Fruit fly (Drosophila melanogaster) whole organism, embryonic: Measurements from ENCODE around the gene CG8173.

Experiments
- Adf1 ChIP-seq: fragments of 200-800 bp; sonication (Bioruptor generic); IDR thresholded peaks from 2 replicates; pipeline ENCODE4 v1.3.6; 2022; ENCODE audit warnings: missing biosample characterization, missing genetic modification characterization
- Bgb ChIP-seq: fragments of 200-800 bp; sonication (Bioruptor generic); IDR thresholded peaks from 2 replicates; pipeline ENCODE4 v1.3.6; 2022; ENCODE audit warnings: missing biosample characterization, missing genetic modification characterization; ENCODE audit not compliant: partially characterized antibody
- CG10565 ChIP-seq: fragments of 200-800 bp; sonication (Bioruptor generic); optimal IDR thresholded peaks from 3 replicates; lab custom pipeline; 2016; ENCODE audit warnings: missing biosample characterization, mild to moderate bottlenecking, missing genetic modification characterization
- CG11085 ChIP-seq: fragments of 200-800 bp; sonication (Bioruptor generic); IDR thresholded peaks from 2 replicates; pipeline ENCODE4 v1.3.6; 2022; ENCODE audit warnings: missing biosample characterization, missing genetic modification characterization
- CG11560 ChIP-seq: fragments of 200-800 bp; sonication (Bioruptor generic); IDR thresholded peaks from 3 replicates; pipeline ENCODE4 v1.3.6; 2022; ENCODE audit warnings: missing biosample characterization, missing genetic modification characterization
- CG12391 ChIP-seq: fragments of 200-800 bp; sonication (Bioruptor generic); optimal IDR thresholded peaks from 3 replicates; lab custom pipeline; 2018; ENCODE audit warnings: missing biosample characterization, mild to moderate bottlenecking, missing genetic modification characterization, moderate library complexity
- CG14860 ChIP-seq: fragments of 200-800 bp; sonication (Bioruptor generic); IDR thresholded peaks from 3 replicates; pipeline ENCODE4 v1.3.6; 2022; ENCODE audit warnings: missing biosample characterization, missing genetic modification characterization; ENCODE audit not compliant: partially characterized antibody
- CG15269 ChIP-seq: fragments of 200-800 bp; sonication (Bioruptor generic); optimal IDR thresholded peaks from 2 replicates; lab custom pipeline; 2018; ENCODE audit warnings: missing biosample characterization, mild to moderate bottlenecking, missing genetic modification characterization, moderate library complexity
- CG31388 ChIP-seq: fragments of 200-800 bp; sonication (Bioruptor generic); optimal IDR thresholded peaks from 2 replicates; lab custom pipeline; 2016; ENCODE audit warnings: missing biosample characterization, missing genetic modification characterization
- CG34422 ChIP-seq: fragments of 200-800 bp; sonication (Bioruptor generic); IDR thresholded peaks from 3 replicates; pipeline ENCODE4 v1.3.6; 2022; ENCODE audit warnings: missing biosample characterization, missing genetic modification characterization
- CG3838 ChIP-seq: fragments of 200-800 bp; sonication (Bioruptor generic); optimal IDR thresholded peaks from 3 replicates; lab custom pipeline; 2016; ENCODE audit warnings: missing biosample characterization, missing genetic modification characterization
- CG4328 ChIP-seq: fragments of 200-800 bp; sonication (Bioruptor generic); optimal IDR thresholded peaks from 3 replicates; lab custom pipeline; 2017; ENCODE audit warnings: missing biosample characterization, missing genetic modification reagents, missing genetic modification characterization
- CG43689 ChIP-seq: fragments of 200-800 bp; sonication (Bioruptor generic); IDR thresholded peaks from 2 replicates; pipeline ENCODE4 v1.3.6; 2022; ENCODE audit warnings: missing biosample characterization, missing genetic modification characterization
- CG4707 ChIP-seq: fragments of 200-800 bp; sonication (Bioruptor generic); optimal IDR thresholded peaks from 2 replicates; lab custom pipeline; 2018; ENCODE audit warnings: missing biosample characterization, mild to moderate bottlenecking, missing genetic modification characterization, moderate library complexity
- CG4730 ChIP-seq: fragments of 200-800 bp; sonication (Bioruptor generic); IDR thresholded peaks from 2 replicates; pipeline ENCODE4 v1.3.6; 2022; ENCODE audit warnings: missing biosample characterization, missing genetic modification characterization
- CG6683 ChIP-seq: fragments of 200-800 bp; sonication (Bioruptor generic); optimal IDR thresholded peaks from 2 replicates; lab custom pipeline; 2017; ENCODE audit warnings: missing biosample characterization, mild to moderate bottlenecking, missing genetic modification characterization, missing genetic modification reagents
- CG7839 ChIP-seq: fragments of 200-800 bp; sonication (Bioruptor generic); optimal IDR thresholded peaks from 3 replicates; lab custom pipeline; 2018; ENCODE audit warnings: missing biosample characterization, mild to moderate bottlenecking, missing genetic modification characterization, moderate library complexity
- CG7928 ChIP-seq: fragments of 200-800 bp; sonication (Bioruptor generic); optimal IDR thresholded peaks from 2 replicates; lab custom pipeline; 2017; ENCODE audit warnings: missing biosample characterization, mild to moderate bottlenecking, missing genetic modification characterization
- CG8089 ChIP-seq: fragments of 200-800 bp; sonication (Bioruptor generic); optimal IDR thresholded peaks from 3 replicates; lab custom pipeline; 2016; ENCODE audit warnings: missing biosample characterization, missing genetic modification characterization
- Dip2 ChIP-seq: fragments of 200-800 bp; sonication (Bioruptor generic); IDR thresholded peaks from 2 replicates; pipeline ENCODE4 v1.3.6; 2022; ENCODE audit warnings: missing biosample characterization, missing genetic modification characterization
- Dref ChIP-seq: fragments of 200-800 bp; sonication (Bioruptor generic); IDR thresholded peaks from 2 replicates; pipeline ENCODE4 v1.3.6; 2022; ENCODE audit warnings: missing biosample characterization, missing genetic modification characterization
- Fer3 ChIP-seq: fragments of 200-800 bp; sonication (Bioruptor generic); optimal IDR thresholded peaks from 2 replicates; lab custom pipeline; 2018; ENCODE audit warnings: missing biosample characterization, mild to moderate bottlenecking, missing genetic modification characterization, moderate library complexity
- HLH4C ChIP-seq: fragments of 200-800 bp; sonication (Bioruptor generic); IDR thresholded peaks from 3 replicates; pipeline ENCODE4 v1.3.6; 2022; ENCODE audit warnings: missing biosample characterization, missing genetic modification characterization; ENCODE audit not compliant: partially characterized antibody
- HLH54F ChIP-seq: fragments of 200-800 bp; sonication (Bioruptor generic); optimal IDR thresholded peaks from 3 replicates; lab custom pipeline; 2016; ENCODE audit warnings: missing biosample characterization, missing genetic modification characterization
- Hr78 ChIP-seq, 2 experiments: fragments of 200-800 bp in 1 of 2; fragments of >200 bp in 1 of 2; sonication (Bioruptor generic) in 1 of 2; optimal IDR thresholded peaks; 2 replicates each; lab custom pipeline; 2017 to 2019; ENCODE audit warnings: missing biosample characterization in 2 of 2, missing genetic modification characterization in 2 of 2, mild to moderate bottlenecking in 1 of 2, moderate library complexity in 1 of 2
- Med ChIP-seq: fragments of 200-800 bp; sonication (Bioruptor generic); peaks from one replicate; lab custom pipeline; 2016; ENCODE audit warnings: missing biosample characterization, missing genetic modification characterization, mild to moderate bottlenecking, inconsistent platforms, moderate library complexity
- Meics ChIP-seq: fragments of 200-800 bp; sonication (Bioruptor generic); optimal IDR thresholded peaks from 2 replicates; lab custom pipeline; 2017; ENCODE audit warnings: missing biosample characterization, mild to moderate bottlenecking, missing genetic modification characterization
- NC2α ChIP-seq: fragments of 200-800 bp; sonication (Bioruptor generic); optimal IDR thresholded peaks from 2 replicates; lab custom pipeline; 2016; ENCODE audit warnings: missing biosample characterization, missing genetic modification characterization
- Optix ChIP-seq: fragments of 200-800 bp; sonication (Bioruptor generic); IDR thresholded peaks from 3 replicates; pipeline ENCODE4 v1.3.6; 2022; ENCODE audit warnings: missing biosample characterization, missing genetic modification characterization
- YL-1 ChIP-seq: fragments of 200-800 bp; sonication (Bioruptor generic); optimal IDR thresholded peaks from 3 replicates; lab custom pipeline; 2017; ENCODE audit warnings: missing biosample characterization, mild to moderate bottlenecking, missing genetic modification characterization
- abd-A ChIP-seq: fragments of 200-800 bp; sonication (Bioruptor generic); optimal IDR thresholded peaks from 3 replicates; lab custom pipeline; 2019; ENCODE audit warnings: missing biosample characterization, mild to moderate bottlenecking, missing genetic modification characterization, moderate library complexity
- bigmax ChIP-seq: fragments of 200-800 bp; sonication (Bioruptor generic); optimal IDR thresholded peaks from 2 replicates; lab custom pipeline; 2018; ENCODE audit warnings: missing biosample characterization, mild to moderate bottlenecking, missing genetic modification characterization
- cas ChIP-seq: fragments of 200-800 bp; sonication (Bioruptor generic); IDR thresholded peaks from 2 replicates; pipeline ENCODE4 v1.3.6; 2022; ENCODE audit warnings: missing biosample characterization, missing genetic modification characterization
- dm ChIP-seq: fragments of 200-800 bp; sonication (Bioruptor generic); optimal IDR thresholded peaks from 3 replicates; lab custom pipeline; 2016; ENCODE audit warnings: missing biosample characterization, missing genetic modification characterization
- dysf ChIP-seq: fragments of 200-800 bp; sonication (Bioruptor generic); IDR thresholded peaks from 3 replicates; pipeline ENCODE4 v1.3.6; 2022; ENCODE audit warnings: missing biosample characterization, missing genetic modification characterization
- emc ChIP-seq: fragments of 200-800 bp; sonication (Bioruptor generic); optimal IDR thresholded peaks from 2 replicates; lab custom pipeline; 2016; ENCODE audit warnings: missing biosample characterization, missing genetic modification characterization
- en ChIP-seq: fragments of 200-800 bp; sonication (Bioruptor generic); optimal IDR thresholded peaks from 2 replicates; lab custom pipeline; 2016; ENCODE audit warnings: missing biosample characterization, missing genetic modification characterization
- fru ChIP-seq: fragments of >200 bp; optimal IDR thresholded peaks from 2 replicates; lab custom pipeline; 2017
- jigr1 ChIP-seq: fragments of 200-800 bp; sonication (Bioruptor generic); IDR thresholded peaks from 3 replicates; pipeline ENCODE4 v1.3.6; 2022; ENCODE audit warnings: missing biosample characterization, missing genetic modification characterization
- kah ChIP-seq: fragments of 200-800 bp; sonication (Bioruptor generic); optimal IDR thresholded peaks from 2 replicates; lab custom pipeline; 2018; ENCODE audit warnings: missing biosample characterization, mild to moderate bottlenecking, missing genetic modification characterization
- knrl ChIP-seq: fragments of 200-800 bp; sonication (Bioruptor generic); IDR thresholded peaks from 3 replicates; pipeline ENCODE4 v1.3.6; 2022; ENCODE audit warnings: missing biosample characterization, missing genetic modification characterization; ENCODE audit not compliant: partially characterized antibody
- maf-S ChIP-seq: fragments of 200-800 bp; sonication (Bioruptor generic); optimal IDR thresholded peaks from 2 replicates; lab custom pipeline; 2016; ENCODE audit warnings: missing biosample characterization, missing genetic modification characterization
- mirr ChIP-seq: fragments of 200-800 bp; sonication (Bioruptor generic); optimal IDR thresholded peaks from 3 replicates; lab custom pipeline; 2018; ENCODE audit warnings: missing biosample characterization, mild to moderate bottlenecking, missing genetic modification characterization
- nau ChIP-seq: fragments of 200-800 bp; sonication (Bioruptor generic); optimal IDR thresholded peaks from 3 replicates; lab custom pipeline; 2017; ENCODE audit warnings: missing biosample characterization, mild to moderate bottlenecking, missing genetic modification characterization, missing genetic modification reagents
- oc ChIP-seq: fragments of 200-800 bp; sonication (Bioruptor generic); optimal IDR thresholded peaks from 2 replicates; lab custom pipeline; 2018; ENCODE audit warnings: missing biosample characterization, mild to moderate bottlenecking, missing genetic modification characterization, moderate library complexity
- odd ChIP-seq: fragments of 200-800 bp; sonication (Bioruptor generic); optimal IDR thresholded peaks from 2 replicates; lab custom pipeline; 2017; ENCODE audit warnings: missing biosample characterization, mild to moderate bottlenecking, missing genetic modification characterization
- org-1 ChIP-seq: fragments of 200-800 bp; sonication (Bioruptor generic); optimal IDR thresholded peaks from 2 replicates; lab custom pipeline; 2017; ENCODE audit warnings: missing biosample characterization, missing genetic modification characterization
- sens-2 ChIP-seq: fragments of 200-800 bp; sonication (Bioruptor generic); IDR thresholded peaks from 2 replicates; pipeline ENCODE4 v1.3.6; 2022; ENCODE audit warnings: missing biosample characterization, missing genetic modification characterization
- sima ChIP-seq: fragments of 200-800 bp; sonication (Bioruptor generic); optimal IDR thresholded peaks from 2 replicates; lab custom pipeline; 2016; ENCODE audit warnings: missing biosample characterization, missing genetic modification characterization

The CG8173 gene

DNA sequence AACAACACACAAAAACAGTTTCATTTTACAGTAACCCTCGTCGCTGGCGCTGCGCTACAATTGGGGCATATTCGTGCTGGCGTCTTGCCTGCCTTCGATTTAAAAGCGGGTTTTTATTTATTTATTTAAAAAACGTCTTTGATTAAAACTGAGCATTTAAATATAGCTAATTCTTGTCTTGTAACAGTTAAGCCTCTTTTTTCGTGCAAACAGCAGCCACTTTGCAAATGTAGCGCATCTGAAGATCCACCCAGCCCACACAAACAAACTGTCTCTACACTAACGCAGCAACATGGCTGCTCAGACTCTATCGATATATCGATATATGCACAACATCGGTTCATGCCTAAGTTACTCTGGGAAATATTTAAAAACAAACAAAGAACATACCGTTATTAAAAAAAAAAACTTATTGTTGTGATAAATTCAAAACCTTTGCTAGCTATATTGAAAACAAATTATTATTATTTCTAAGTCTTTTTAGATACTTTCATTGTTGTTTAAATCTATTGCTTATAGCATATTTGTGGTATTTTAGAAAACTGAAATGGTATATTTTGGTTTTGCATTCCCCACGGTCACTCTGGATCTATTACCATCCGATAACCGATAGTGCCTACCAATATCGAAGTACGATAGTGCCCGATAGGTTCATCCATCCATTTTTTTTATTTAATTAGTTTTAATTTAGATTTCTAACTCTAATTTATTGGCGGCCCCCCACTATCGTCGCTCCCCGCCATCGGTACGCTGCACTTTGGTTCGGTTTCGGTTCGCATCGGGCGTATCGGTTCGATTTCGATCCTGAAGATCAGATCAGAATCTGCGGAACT, 6.5 kb downstream of the CG8173 start, which contains the start of the genes CG8188 and par-6 (continued):
- TF ChIP-seq jigr1 (GFP tag; lab: Robert Waterston, UW), result peak; percentile 82; the same call in 2 of the 3 replicates
- peak; percentile 86 for TF ChIP-seq CG7928 (GFP tag; lab: Kevin White, UChicago)
- TF ChIP-seq CG10565 (GFP tag; lab: Kevin White, UChicago), result peak; percentile 44
- peak; percentile 60; the same call in 2 of the 3 replicates for TF ChIP-seq CG14860 (GFP tag; lab: Robert Waterston, UW)
- TF ChIP-seq Dip2, result no peak
- TF ChIP-seq fru (lab: Kevin White, UChicago), result no peak
- peak; percentile 68 for TF ChIP-seq org-1 (GFP tag; lab: Kevin White, UChicago)
- TF ChIP-seq en (GFP tag; lab: Kevin White, UChicago), result peak; percentile 41
- peak; percentile 65 for TF ChIP-seq Dref (GFP tag; lab: Robert Waterston, UW)
- peak; percentile 38 for TF ChIP-seq YL-1
- peak; percentile 83 for TF ChIP-seq CG15269 (tag; lab: Kevin White, UChicago)
- TF ChIP-seq maf-S, result peak; percentile 78
- TF ChIP-seq oc (tag; lab: Kevin White, UChicago), result peak; percentile 69
- peak; percentile 33 for TF ChIP-seq CG6683 (GFP tag; lab: Kevin White, UChicago)
- peak; percentile 68 for TF ChIP-seq emc (GFP tag; lab: Kevin White, UChicago)
- peak; percentile 86 for TF ChIP-seq CG8089 (GFP tag; lab: Kevin White, UChicago)
- peak; percentile 89 for TF ChIP-seq CG12391 (tag; lab: Kevin White, UChicago)
- TF ChIP-seq CG43689 (GFP tag; lab: Robert Waterston, UW), result no peak
- peak; percentile 14 for TF ChIP-seq sima (GFP tag; lab: Kevin White, UChicago)
- TF ChIP-seq knrl (GFP tag; lab: Robert Waterston, UW), result peak; percentile 75
- peak; percentile 73 for TF ChIP-seq odd
- peak; percentile 68 for TF ChIP-seq Bgb (GFP tag; lab: Robert Waterston, UW)
- peak; percentile 73 for TF ChIP-seq CG11560 (tag; lab: Robert Waterston, UW)
- peak; percentile 87 for TF ChIP-seq Fer3 (tag; lab: Kevin White, UChicago)
- peak; percentile 61 for TF ChIP-seq Adf1 (GFP tag; lab: Robert Waterston, UW)
- TF ChIP-seq bigmax, result no peak
- peak; percentile 71 for TF ChIP-seq mirr (GFP tag; lab: Kevin White, UChicago)
- peak; percentile 78 for TF ChIP-seq CG4730
- peak; percentile 67; the same call in 1 of the 3 replicates for TF ChIP-seq HLH4C (GFP tag; lab: Robert Waterston, UW)
- TF ChIP-seq HLH54F (GFP tag; lab: Kevin White, UChicago), result peak; percentile 88
- peak; percentile 80 for TF ChIP-seq CG4328 (GFP tag; lab: Kevin White, UChicago)
- TF ChIP-seq Med (GFP tag; lab: Kevin White, UChicago), result peak; percentile 99
- TF ChIP-seq abd-A, result no peak
- 0 out of 2 replicates have a peak, but pooled peaks have one; percentile 39 for TF ChIP-seq cas (GFP tag; lab: Robert Waterston, UW)
- TF ChIP-seq CG7839 (tag; lab: Kevin White, UChicago), result peak; percentile 89
- peak; percentile 82 for TF ChIP-seq Meics
- peak; percentile 56 for TF ChIP-seq CG31388
- peak; percentile 62 for TF ChIP-seq kah (GFP tag; lab: Kevin White, UChicago)
- peak; percentile 71 for TF ChIP-seq NC2α (GFP tag; lab: Kevin White, UChicago)
- peak; percentile 92 for TF ChIP-seq CG34422
- peak; percentile 92 for TF ChIP-seq Optix (GFP tag; lab: Robert Waterston, UW)
- TF ChIP-seq CG11085 (GFP tag; lab: Robert Waterston, UW), result peak; percentile 76
- peak; percentile 89 for TF ChIP-seq dysf (GFP tag; lab: Robert Waterston, UW)
- TF ChIP-seq dm, result peak; percentile 77
- TF ChIP-seq CG3838 (GFP tag; lab: Kevin White, UChicago), result peak; percentile 72
- TF ChIP-seq Hr78 (GFP tag; optimal IDR thresholded peaks at IDR 0.05; lab: Kevin White, UChicago), result peak in 1 of 2 experiments; percentile 23
- peak; percentile 59 for TF ChIP-seq CG4707 (GFP tag; lab: Kevin White, UChicago)
- TF ChIP-seq nau, result peak; percentile 36
- TF ChIP-seq sens-2, result peak; percentile 80
